Fruit fly (Drosophila melanogaster) whole organism, embryonic: ENCODE measurements around the gene Grl36a.
A peak's percentile ranks its signal among the peaks of the same experiment; 100 is the strongest.

Source experiments
- ATbp ChIP-seq: fragments of 200-800 bp; sonication (Bioruptor generic); optimal IDR thresholded peaks from 2 replicates; lab custom pipeline; 2017; ENCODE audit warnings: missing biosample characterization, mild to moderate bottlenecking, missing genetic modification characterization, missing genetic modification reagents
- B-H2 ChIP-seq: fragments of 200-800 bp; sonication (Bioruptor generic); optimal IDR thresholded peaks from 2 replicates; lab custom pipeline; 2018; ENCODE audit warnings: missing biosample characterization, mild to moderate bottlenecking, missing genetic modification characterization
- Blimp-1 ChIP-seq: fragments of 200-800 bp; sonication (Bioruptor generic); optimal IDR thresholded peaks from 3 replicates; lab custom pipeline; 2018; ENCODE audit warnings: missing biosample characterization, missing genetic modification characterization, mild to moderate bottlenecking, moderate library complexity, missing genetic modification reagents
- CG10267 ChIP-seq: fragments of 200-800 bp; sonication (Bioruptor generic); optimal IDR thresholded peaks from 2 replicates; lab custom pipeline; 2018; ENCODE audit warnings: missing biosample characterization, mild to moderate bottlenecking, missing genetic modification characterization, moderate library complexity
- CG10366 ChIP-seq: fragments of 200-800 bp; sonication (Bioruptor generic); IDR thresholded peaks from 2 replicates; pipeline ENCODE4 v1.3.6; 2022; ENCODE audit warnings: missing biosample characterization, missing genetic modification characterization
- CG12155 ChIP-seq: fragments of 200-800 bp; sonication (Bioruptor generic); optimal IDR thresholded peaks from 3 replicates; lab custom pipeline; 2016; ENCODE audit warnings: missing biosample characterization, missing genetic modification characterization
- CG12391 ChIP-seq: fragments of 200-800 bp; sonication (Bioruptor generic); optimal IDR thresholded peaks from 3 replicates; lab custom pipeline; 2018; ENCODE audit warnings: missing biosample characterization, mild to moderate bottlenecking, missing genetic modification characterization, moderate library complexity
- CG12942 ChIP-seq: fragments of 200-800 bp; sonication (Bioruptor generic); optimal IDR thresholded peaks from 3 replicates; lab custom pipeline; 2016; ENCODE audit warnings: missing biosample characterization, missing genetic modification characterization
- CG15696 ChIP-seq: fragments of 200-800 bp; sonication (Bioruptor generic); optimal IDR thresholded peaks from 2 replicates; lab custom pipeline; 2019; ENCODE audit warnings: missing biosample characterization, mild to moderate bottlenecking, missing genetic modification characterization, moderate library complexity
- CG1603 ChIP-seq: fragments of 200-800 bp; sonication (Bioruptor generic); optimal IDR thresholded peaks from 2 replicates; lab custom pipeline; 2019; ENCODE audit warnings: missing biosample characterization, mild to moderate bottlenecking, missing genetic modification characterization, moderate library complexity
- CG17568 ChIP-seq: fragments of 200-800 bp; sonication (Bioruptor generic); optimal IDR thresholded peaks from 2 replicates; lab custom pipeline; 2018; ENCODE audit warnings: missing biosample characterization, mild to moderate bottlenecking, missing genetic modification characterization, moderate library complexity
- CG18011 ChIP-seq: fragments of 200-800 bp; sonication (Bioruptor generic); optimal IDR thresholded peaks from 2 replicates; lab custom pipeline; 2017; ENCODE audit warnings: missing biosample characterization, missing genetic modification characterization, mild to moderate bottlenecking, moderate library complexity, missing genotype
- CG1832 ChIP-seq: fragments of 200-800 bp; sonication (Bioruptor generic); optimal IDR thresholded peaks from 2 replicates; lab custom pipeline; 2017; ENCODE audit warnings: missing biosample characterization, mild to moderate bottlenecking, missing genetic modification characterization, inconsistent platforms
- CG2120 ChIP-seq: fragments of 200-800 bp; sonication (Bioruptor generic); optimal IDR thresholded peaks from 3 replicates; lab custom pipeline; 2016; ENCODE audit warnings: missing biosample characterization, missing genetic modification characterization
- CG2678 ChIP-seq: fragments of 200-800 bp; sonication (Bioruptor generic); optimal IDR thresholded peaks from 3 replicates; lab custom pipeline; 2019; ENCODE audit warnings: missing biosample characterization, mild to moderate bottlenecking, missing genetic modification characterization, moderate library complexity
- CG2712 ChIP-seq: fragments of 200-800 bp; optimal IDR thresholded peaks from 3 replicates; lab custom pipeline; 2019; ENCODE audit warnings: missing biosample characterization, mild to moderate bottlenecking, missing genetic modification characterization, moderate library complexity
- CG32532 ChIP-seq: fragments of 200-800 bp; sonication (Bioruptor generic); IDR thresholded peaks from 2 replicates; pipeline ENCODE4 v1.3.6; 2022; ENCODE audit warnings: missing biosample characterization, missing genetic modification characterization
- CG6272 ChIP-seq: fragments of 200-800 bp; sonication (Bioruptor generic); IDR thresholded peaks from 2 replicates; pipeline ENCODE4 v1.3.6; 2022; ENCODE audit warnings: missing biosample characterization, missing genetic modification characterization
- CG6654 ChIP-seq: fragments of 200-800 bp; sonication (Bioruptor generic); optimal IDR thresholded peaks from 2 replicates; lab custom pipeline; 2017; ENCODE audit warnings: missing biosample characterization, mild to moderate bottlenecking, missing genetic modification characterization
- CG6813 ChIP-seq: fragments of 200-800 bp; sonication (Bioruptor generic); optimal IDR thresholded peaks from 2 replicates; lab custom pipeline; 2017; ENCODE audit warnings: missing biosample characterization, missing genetic modification characterization, mild to moderate bottlenecking, moderate library complexity, missing genetic modification reagents
- CG8388 ChIP-seq: fragments of 200-800 bp; sonication (Bioruptor generic); optimal IDR thresholded peaks from 2 replicates; lab custom pipeline; 2019; ENCODE audit warnings: missing biosample characterization, mild to moderate bottlenecking, missing genetic modification characterization, moderate library complexity
- Hand ChIP-seq: fragments of 200-800 bp; sonication (Bioruptor generic); optimal IDR thresholded peaks from 2 replicates; lab custom pipeline; 2017; ENCODE audit warnings: mild to moderate bottlenecking, missing biosample characterization, missing genetic modification reagents, missing genetic modification characterization
- NC2β ChIP-seq: fragments of 200-800 bp; sonication (Bioruptor generic); optimal IDR thresholded peaks from 2 replicates; lab custom pipeline; 2016; ENCODE audit warnings: missing biosample characterization, missing genetic modification characterization
- Opbp ChIP-seq: fragments of 200-800 bp; sonication (Bioruptor generic); IDR thresholded peaks from 3 replicates; pipeline ENCODE4 v1.3.6; 2022; ENCODE audit warnings: missing biosample characterization, missing genetic modification characterization; ENCODE audit not compliant: partially characterized antibody
- Optix ChIP-seq: fragments of 200-800 bp; sonication (Bioruptor generic); IDR thresholded peaks from 3 replicates; pipeline ENCODE4 v1.3.6; 2022; ENCODE audit warnings: missing biosample characterization, missing genetic modification characterization
- Side ChIP-seq: fragments of 200-800 bp; sonication (Bioruptor generic); optimal IDR thresholded peaks from 2 replicates; lab custom pipeline; 2016; ENCODE audit warnings: missing biosample characterization, missing genetic modification characterization
- Stat92E ChIP-seq, 3 experiments: fragments of >200 bp in 2 of 3; fragments of 200-800 bp in 1 of 3; sonication (Bioruptor generic) in 1 of 3; optimal IDR thresholded peaks; 2 replicates each; lab custom pipeline; 2017 to 2019; ENCODE audit warnings: missing biosample characterization in 3 of 3, missing genetic modification characterization in 3 of 3, mild to moderate bottlenecking in 1 of 3, moderate library complexity in 1 of 3
- Trl ChIP-seq, 3 experiments: fragments of >200 bp in 2 of 3; fragments of 200-800 bp in 1 of 3; sonication (Bioruptor generic) in 1 of 3; optimal IDR thresholded peaks; 2 replicates in 1 of 3; 3 replicates in 2 of 3; lab custom pipeline; 2016 to 2017; ENCODE audit warnings: missing biosample characterization in 1 of 3, missing genetic modification characterization in 1 of 3
- abd-A ChIP-seq: fragments of 200-800 bp; sonication (Bioruptor generic); optimal IDR thresholded peaks from 3 replicates; lab custom pipeline; 2019; ENCODE audit warnings: missing biosample characterization, mild to moderate bottlenecking, missing genetic modification characterization, moderate library complexity
- ato ChIP-seq: fragments of 200-800 bp; sonication (Bioruptor generic); IDR thresholded peaks from 2 replicates; pipeline ENCODE4 v1.3.6; 2022; ENCODE audit warnings: missing biosample characterization, missing genetic modification characterization; ENCODE audit not compliant: partially characterized antibody
- bcd ChIP-seq: fragments of 200-800 bp; sonication (Bioruptor generic); optimal IDR thresholded peaks from 2 replicates; lab custom pipeline; 2017; ENCODE audit warnings: missing biosample characterization, mild to moderate bottlenecking, missing genetic modification characterization
- bowl ChIP-seq: fragments of 200-800 bp; sonication (Bioruptor generic); IDR thresholded peaks from 2 replicates; pipeline ENCODE4 v1.3.6; 2022; ENCODE audit warnings: missing biosample characterization, missing genetic modification characterization
- chinmo ChIP-seq: fragments of 200-800 bp; sonication (Bioruptor generic); IDR thresholded peaks from 4 replicates; pipeline ENCODE4 v1.3.6; 2022; ENCODE audit warnings: missing biosample characterization, missing genetic modification characterization; ENCODE audit not compliant: partially characterized antibody
- chn ChIP-seq: fragments of 200-800 bp; sonication (Bioruptor generic); optimal IDR thresholded peaks from 2 replicates; lab custom pipeline; 2016; ENCODE audit warnings: missing biosample characterization, missing genetic modification characterization
- ci ChIP-seq: fragments of 200-800 bp; sonication (Bioruptor generic); IDR thresholded peaks from 3 replicates; pipeline ENCODE4 v1.3.6; 2022; ENCODE audit warnings: missing biosample characterization, missing genetic modification characterization
- croc ChIP-seq: fragments of 200-800 bp; sonication (Bioruptor generic); conservative IDR thresholded peaks from 3 replicates; pipeline ENCODE4 v1.3.6; 2022; ENCODE audit warnings: missing biosample characterization, missing genetic modification characterization
- dm ChIP-seq: fragments of 200-800 bp; sonication (Bioruptor generic); optimal IDR thresholded peaks from 3 replicates; lab custom pipeline; 2016; ENCODE audit warnings: missing biosample characterization, missing genetic modification characterization
- fd3F ChIP-seq: fragments of 200-800 bp; sonication (Bioruptor generic); optimal IDR thresholded peaks from 2 replicates; lab custom pipeline; 2018; ENCODE audit warnings: missing biosample characterization, mild to moderate bottlenecking, missing genetic modification characterization, moderate library complexity
- jumu ChIP-seq: fragments of 200-800 bp; sonication (Bioruptor generic); optimal IDR thresholded peaks from 3 replicates; lab custom pipeline; 2016; ENCODE audit warnings: missing biosample characterization, missing genetic modification characterization
- kah ChIP-seq: fragments of 200-800 bp; sonication (Bioruptor generic); optimal IDR thresholded peaks from 2 replicates; lab custom pipeline; 2018; ENCODE audit warnings: missing biosample characterization, mild to moderate bottlenecking, missing genetic modification characterization
- lab ChIP-seq: fragments of 200-800 bp; sonication (Bioruptor generic); optimal IDR thresholded peaks from 3 replicates; lab custom pipeline; 2017; ENCODE audit warnings: missing biosample characterization, missing genetic modification characterization, mild to moderate bottlenecking, moderate library complexity, missing genetic modification reagents
- nerfin-2 ChIP-seq: fragments of 200-800 bp; sonication (Bioruptor generic); IDR thresholded peaks from 2 replicates; pipeline ENCODE4 v1.3.6; 2022; ENCODE audit warnings: missing biosample characterization, missing genetic modification characterization; ENCODE audit not compliant: partially characterized antibody
- onecut ChIP-seq: fragments of 200-800 bp; sonication (Bioruptor generic); IDR thresholded peaks from 2 replicates; pipeline ENCODE4 v1.3.6; 2022; ENCODE audit warnings: missing biosample characterization, missing genetic modification characterization
- org-1 ChIP-seq: fragments of 200-800 bp; sonication (Bioruptor generic); optimal IDR thresholded peaks from 2 replicates; lab custom pipeline; 2017; ENCODE audit warnings: missing biosample characterization, missing genetic modification characterization
- pnt ChIP-seq: fragments of 200-800 bp; sonication (Bioruptor generic); optimal IDR thresholded peaks from 3 replicates; lab custom pipeline; 2016; ENCODE audit warnings: missing biosample characterization, missing genetic modification characterization
- prd ChIP-seq, 3 experiments: fragments of >200 bp in 2 of 3; fragments of 200-800 bp in 1 of 3; sonication (Bioruptor generic) in 1 of 3; optimal IDR thresholded peaks in 2 of 3; IDR thresholded peaks in 1 of 3; 2 replicates in 2 of 3; 3 replicates in 1 of 3; pipeline versions ENCODE4 v1.3.6 to Lab custom; 2017 to 2022; ENCODE audit warnings: missing biosample characterization in 1 of 3, missing genetic modification characterization in 1 of 3
- unc-4 ChIP-seq: fragments of 200-800 bp; sonication (Bioruptor generic); IDR thresholded peaks from 2 replicates; pipeline ENCODE4 v1.3.6; 2022; ENCODE audit warnings: missing biosample characterization, missing genetic modification characterization; ENCODE audit not compliant: partially characterized antibody
- vnd ChIP-seq: fragments of 200-800 bp; sonication (Bioruptor generic); IDR thresholded peaks from 3 replicates; pipeline ENCODE4 v1.3.6; 2022; ENCODE audit warnings: missing biosample characterization, missing genetic modification characterization; ENCODE audit not compliant: partially characterized antibody
- wdn ChIP-seq: fragments of 200-800 bp; sonication (Bioruptor generic); IDR thresholded peaks from 2 replicates; pipeline ENCODE4 v1.3.6; 2022; ENCODE audit warnings: missing biosample characterization, missing genetic modification characterization

Gene Grl36a

dm6 chr2L:17207072-17207471 is 25.3 kb downstream of the Grl36a start (continued):
- TF ChIP-seq CG2120 (GFP tag; lab: Kevin White, UChicago), result peak; percentile 5
- TF ChIP-seq bcd (GFP tag; lab: Kevin White, UChicago), result peak; percentile 0
- peak; percentile 56 for TF ChIP-seq lab (GFP tag; lab: Kevin White, UChicago)
- no peak for TF ChIP-seq CG32532
- TF ChIP-seq CG15696 (tag; lab: Kevin White, UChicago), result no peak
- TF ChIP-seq CG1832 (GFP tag; lab: Kevin White, UChicago), result no peak
- TF ChIP-seq dm (GFP tag; lab: Kevin White, UChicago), result no peak
- no peak for TF ChIP-seq CG12942 (GFP tag; lab: Kevin White, UChicago)
- no peak for TF ChIP-seq ATbp (GFP tag; lab: Kevin White, UChicago)
- no peak for TF ChIP-seq NC2β
- TF ChIP-seq CG8388 (GFP tag; lab: Kevin White, UChicago), result no peak
- TF ChIP-seq nerfin-2, result no peak
- TF ChIP-seq CG2712 (tag; lab: Kevin White, UChicago), result peak; percentile 27
- no peak for TF ChIP-seq CG6654
- no peak for TF ChIP-seq CG10366 (GFP tag; lab: Robert Waterston, UW)
- no peak for TF ChIP-seq abd-A
- TF ChIP-seq ci, result no peak
- peak; percentile 4 for TF ChIP-seq fd3F (GFP tag; lab: Kevin White, UChicago)
- TF ChIP-seq Side (GFP tag; lab: Kevin White, UChicago), result no peak
- TF ChIP-seq chn, result no peak
- peak; percentile 14 for TF ChIP-seq org-1 (GFP tag; lab: Kevin White, UChicago)
- no peak for TF ChIP-seq vnd (GFP tag; lab: Robert Waterston, UW)
- TF ChIP-seq CG18011 (GFP tag; lab: Kevin White, UChicago), result no peak
- TF ChIP-seq CG6813, result no peak
- TF ChIP-seq unc-4, result no peak
- no peak for TF ChIP-seq croc (GFP tag; lab: Robert Waterston, UW)
- TF ChIP-seq Hand (GFP tag; lab: Kevin White, UChicago), result peak; percentile 0
- TF ChIP-seq onecut, result no peak
- TF ChIP-seq Stat92E (GFP tag; optimal IDR thresholded peaks at IDR 0.05; lab: Kevin White, UChicago), result no peak
- TF ChIP-seq Blimp-1 (GFP tag; lab: Kevin White, UChicago), result peak; percentile 18
- no peak for TF ChIP-seq chinmo
- TF ChIP-seq wdn (GFP tag; lab: Robert Waterston, UW), result no peak
- TF ChIP-seq pnt, result no peak
- no peak for TF ChIP-seq kah (GFP tag; lab: Kevin White, UChicago)
- no peak for TF ChIP-seq CG6272 (GFP tag; lab: Robert Waterston, UW)
- no peak for TF ChIP-seq Opbp
- TF ChIP-seq Optix (GFP tag; lab: Robert Waterston, UW), result no peak
- no peak for TF ChIP-seq prd (optimal IDR thresholded peaks at IDR 0.05; lab: Kevin White, UChicago)
- no peak; the same call in 2 of the 3 replicates for TF ChIP-seq prd (GFP tag; IDR thresholded peaks at IDR 0.05; lab: Robert Waterston, UW)
- peak; percentile 64 for TF ChIP-seq CG2678
- no peak for TF ChIP-seq CG17568 (GFP tag; lab: Kevin White, UChicago)
- no peak for TF ChIP-seq bowl (GFP tag; lab: Robert Waterston, UW)
- no peak for TF ChIP-seq ato
- no peak for TF ChIP-seq CG1603 (tag; lab: Kevin White, UChicago)
- no peak for TF ChIP-seq CG12155
- no peak for TF ChIP-seq Trl (optimal IDR thresholded peaks at IDR 0.05; lab: Kevin White, UChicago)
- no peak for TF ChIP-seq Trl (GFP tag; optimal IDR thresholded peaks at IDR 0.05; lab: Kevin White, UChicago)
- no peak for TF ChIP-seq CG10267
- TF ChIP-seq B-H2 (GFP tag; lab: Kevin White, UChicago), result no peak
- no peak for TF ChIP-seq jumu
- TF ChIP-seq CG12391 (tag; lab: Kevin White, UChicago), result peak; percentile 28
